Worm (Caenorhabditis elegans): ENCODE measurements around the gene K11H3.8.
A peak's percentile ranks its signal among the peaks of the same experiment; 100 is the strongest.

Gene K11H3.8

ce11 chrIII:9827163-9827951 lies 7.6 kb upstream of the K11H3.8 start, which contains the start of the genes ZK632.10 and ZK632.11 (continued):
- TF ChIP-seq sea-2 (GFP tag; optimal IDR thresholded peaks at IDR 0.05) = no peak

ce11 chrIII:9830502-9830901 lies 4.5 kb upstream of the K11H3.8 start, which contains the start of gene ZK632.12:
TSS of gene ZK632.12 (plus strand) at chrIII:9830802.
- TF ChIP-seq nhr-23 (tag; optimal IDR thresholded peaks at IDR 0.05) (no peak), eor-1 (tag; optimal IDR thresholded peaks at IDR 0.05) (no peak), pha-4 (tag; optimal IDR thresholded peaks at IDR 0.05) (peak; percentile 39), unc-39 (tag; optimal IDR thresholded peaks at IDR 0.05) (no peak)

ce11 chrIII:9832569-9832968 lies 2.4 kb upstream of the K11H3.8 start:
- TF ChIP-seq egl-27 (tag; optimal IDR thresholded peaks at IDR 0.05) (no peak), aly-2 (tag; optimal IDR thresholded peaks at IDR 0.05) (no peak), ZK546.5 (tag; optimal IDR thresholded peaks at IDR 0.05) (no peak), ztf-4 (tag; optimal IDR thresholded peaks at IDR 0.05) (no peak), tbx-2 (tag; optimal IDR thresholded peaks at IDR 0.05) (no peak), pha-4 (tag; optimal IDR thresholded peaks at IDR 0.05) (no peak), fos-1 (tag; optimal IDR thresholded peaks at IDR 0.05) (no peak), sea-2 (GFP tag; optimal IDR thresholded peaks at IDR 0.05) (no peak), elt-1 (tag; optimal IDR thresholded peaks at IDR 0.05) (no peak), mdl-1 (tag; optimal IDR thresholded peaks at IDR 0.05) (no peak)

ce11 chrIII:9843715-9844114 lies 8.7 kb downstream of the K11H3.8 start, which contains the start of gene K11H3.5:
TSS of gene K11H3.5 (plus strand) at chrIII:9843768.
- no peak for TF ChIP-seq elt-2 (tag; optimal IDR thresholded peaks at IDR 0.05)
- no peak for TF ChIP-seq ZK546.5 (tag; optimal IDR thresholded peaks at IDR 0.05)
- no peak for TF ChIP-seq nfya-1 (tag; optimal IDR thresholded peaks at IDR 0.05; ENCODE audit: insufficient read depth)
- no peak for TF ChIP-seq nhr-76 (tag; optimal IDR thresholded peaks at IDR 0.05)
- no peak for TF ChIP-seq mdl-1 (tag; optimal IDR thresholded peaks at IDR 0.05)
- no peak for TF ChIP-seq daf-12 (tag; optimal IDR thresholded peaks at IDR 0.05)
- TF ChIP-seq nhr-43 (tag; optimal IDR thresholded peaks at IDR 0.05; ENCODE audit: poor library complexity, severe bottlenecking) = no peak
- no peak for TF ChIP-seq hmg-11 (tag; optimal IDR thresholded peaks at IDR 0.05)
- no peak for TF ChIP-seq eor-1 (tag; optimal IDR thresholded peaks at IDR 0.05)

ce11 chrIII:9846093-9846492 lies 11.1 kb downstream of the K11H3.8 start, which contains the start of gene K11H3.2:
TSS of gene K11H3.2 (plus strand) at chrIII:9846393.
- TF ChIP-seq elt-1 (tag; optimal IDR thresholded peaks at IDR 0.05) (no peak), zag-1 (tag; optimal IDR thresholded peaks at IDR 0.05) (no peak), elt-2 (tag; optimal IDR thresholded peaks at IDR 0.05) (no peak), egl-5 (tag; optimal IDR thresholded peaks at IDR 0.05) (no peak), fkh-10 (GFP tag; optimal IDR thresholded peaks at IDR 0.05) (no peak), ceh-9 (tag; optimal IDR thresholded peaks at IDR 0.05) (no peak), lsy-12 (tag; optimal IDR thresholded peaks at IDR 0.05) (no peak), skn-1 (tag; optimal IDR thresholded peaks at IDR 0.05) (no peak), ceh-82 (tag; optimal IDR thresholded peaks at IDR 0.05) (no peak), ama-1 (optimal IDR thresholded peaks at IDR 0.05) (no peak), ztf-4 (tag; optimal IDR thresholded peaks at IDR 0.05) (no peak)

- TF ChIP-seq tbx-2 (tag; optimal IDR thresholded peaks at IDR 0.05) (no peak), egl-27 (tag; optimal IDR thresholded peaks at IDR 0.05) (no peak), elt-3 (tag; optimal IDR thresholded peaks at IDR 0.05) (no peak), mml-1 (tag; optimal IDR thresholded peaks at IDR 0.05) (no peak), aly-2 (tag; optimal IDR thresholded peaks at IDR 0.05) (no peak), elt-2 (tag; optimal IDR thresholded peaks at IDR 0.05) (peak; percentile 0), egl-5 (tag; optimal IDR thresholded peaks at IDR 0.05) (peak; percentile 20), pha-4 (tag; optimal IDR thresholded peaks at IDR 0.05) (peak; percentile 55), pqm-1 (tag; optimal IDR thresholded peaks at IDR 0.05) (no peak), lsy-12 (tag; optimal IDR thresholded peaks at IDR 0.05) (no peak), lin-15B (tag; optimal IDR thresholded peaks at IDR 0.05) (peak; percentile 73), ztf-4 (tag; optimal IDR thresholded peaks at IDR 0.05) (no peak), lin-39 (tag; optimal IDR thresholded peaks at IDR 0.05) (peak; percentile 10), nfya-1 (tag; optimal IDR thresholded peaks at IDR 0.05; ENCODE audit: insufficient read depth) (peak; percentile 64), fkh-10 (GFP tag; optimal IDR thresholded peaks at IDR 0.05) (no peak), snpc-4 (tag; optimal IDR thresholded peaks at IDR 0.05) (peak; percentile 5), nhr-11 (tag; optimal IDR thresholded peaks at IDR 0.05) (no peak)
Measured at ce11 chrIII:9848083-9848482, 13.1 kb downstream of the K11H3.8 start, which contains the start of gene mrpl-36. TSS of gene mrpl-36 (minus strand) at chrIII:9848116.
